Worm (Caenorhabditis elegans): ENCODE measurements around the gene srx-136.

srx-136 gene

DNA sequence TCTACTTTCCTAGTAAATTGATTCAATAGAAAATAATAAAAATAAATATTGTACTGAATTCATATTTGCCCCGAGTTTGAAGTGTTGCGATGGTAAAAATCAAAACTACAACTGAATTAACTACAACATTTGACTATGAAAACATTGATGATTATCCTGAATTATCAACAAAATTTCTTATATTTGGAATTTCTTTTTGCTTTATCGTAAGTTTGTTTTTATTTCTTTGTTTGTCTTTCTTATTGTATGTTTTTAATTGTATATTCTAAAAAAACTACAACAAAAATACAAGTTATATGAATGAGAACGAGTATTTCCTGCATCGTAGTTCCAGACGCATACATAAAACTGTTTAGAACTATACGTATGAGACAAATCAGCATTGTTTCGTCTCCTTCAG lies 20.1 kb upstream of the srx-136 start, which contains the start of gene srx-128:
Gene srx-128 (plus strand): TSS at position 301 of the 400 bp plus-strand sequence.
- TF ChIP-seq nhr-28 (tag; optimal IDR thresholded peaks at IDR 0.05) (no peak), nhr-42 (GFP tag; IDR thresholded peaks at IDR 0.05) (no peak), F37D6.2 (tag; optimal IDR thresholded peaks at IDR 0.05) (no peak), daf-8 (GFP tag; IDR thresholded peaks at IDR 0.05) (no peak), ceh-28 (tag; optimal IDR thresholded peaks at IDR 0.05) (no peak), ceh-32 (tag; optimal IDR thresholded peaks at IDR 0.05; ENCODE audit: poor library complexity) (no peak)

DNA sequence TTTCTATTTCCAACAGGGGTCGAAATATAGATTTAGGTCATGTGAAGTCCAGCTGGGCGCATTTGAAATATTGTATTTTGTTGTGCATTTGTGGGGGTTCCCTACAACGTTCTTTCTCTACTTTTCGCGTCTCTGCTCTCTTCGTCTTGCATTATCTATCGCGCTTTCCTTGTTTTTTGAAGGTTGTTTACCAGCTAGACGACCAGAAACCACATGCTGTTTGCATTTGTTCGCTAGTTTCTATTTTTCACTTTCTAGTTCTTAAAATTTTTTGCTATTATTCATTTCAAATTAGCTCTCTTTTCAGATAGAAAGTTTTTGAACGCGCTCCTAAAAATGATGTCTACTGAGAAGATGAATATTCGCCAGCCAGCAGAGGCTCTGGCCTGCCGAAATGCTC lies 17.8 kb upstream of the srx-136 start, which contains the start of gene F55B12.10:
Gene F55B12.10 (plus strand): TSS at position 301 of the 400 bp plus-strand sequence.
- no peak for TF ChIP-seq jun-1 (tag; optimal IDR thresholded peaks at IDR 0.05)
- TF ChIP-seq nhr-76 (tag; optimal IDR thresholded peaks at IDR 0.05), result no peak
- no peak for TF ChIP-seq dve-1 (tag; optimal IDR thresholded peaks at IDR 0.05; ENCODE audit: insufficient read depth)
- TF ChIP-seq unc-62 (GFP tag; optimal IDR thresholded peaks at IDR 0.05 in 1 of 2), result peak in 1 of 2 experiments; percentile 35
- TF ChIP-seq unc-62 (tag; optimal IDR thresholded peaks at IDR 0.05), result no peak
- TF ChIP-seq nhr-28 (tag; optimal IDR thresholded peaks at IDR 0.05), result peak; percentile 10
- peak in 1 of 2 experiments; percentile 66 for TF ChIP-seq mdl-1 (tag; optimal IDR thresholded peaks at IDR 0.05)

DNA sequence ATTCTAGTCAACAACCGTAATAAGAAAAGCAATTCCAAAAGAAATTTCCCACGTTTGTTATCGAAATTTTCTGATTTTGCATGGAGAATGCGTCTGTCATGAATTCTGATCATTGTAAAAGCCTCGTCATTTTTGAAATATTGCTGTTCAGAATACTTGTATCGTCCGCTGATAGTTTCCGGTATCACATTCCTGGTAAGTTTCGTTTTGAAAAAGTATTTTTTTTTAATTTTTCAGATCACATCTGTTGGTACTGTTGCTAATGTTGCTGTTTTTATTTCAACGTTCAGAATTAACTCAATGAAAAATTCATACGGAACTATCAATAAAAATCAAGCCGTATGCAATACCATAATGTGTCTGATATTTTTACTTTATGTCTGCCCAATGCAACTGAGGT lies 16.3 kb upstream of the srx-136 start, which contains the start of gene srx-17:
Gene srx-17 (plus strand): TSS at position 301 of the 400 bp plus-strand sequence.
- TF ChIP-seq unc-39 (tag; optimal IDR thresholded peaks at IDR 0.05), result no peak
- no peak for TF ChIP-seq jun-1 (tag; optimal IDR thresholded peaks at IDR 0.05)
- TF ChIP-seq pha-4 (GFP tag; IDR thresholded peaks at IDR 0.05), result no peak
- TF ChIP-seq pha-4 (tag; optimal IDR thresholded peaks at IDR 0.05), result no peak
- no peak for TF ChIP-seq nhr-25 (tag; optimal IDR thresholded peaks at IDR 0.05; ENCODE audit: borderline replicate concordance, insufficient read depth)

DNA sequence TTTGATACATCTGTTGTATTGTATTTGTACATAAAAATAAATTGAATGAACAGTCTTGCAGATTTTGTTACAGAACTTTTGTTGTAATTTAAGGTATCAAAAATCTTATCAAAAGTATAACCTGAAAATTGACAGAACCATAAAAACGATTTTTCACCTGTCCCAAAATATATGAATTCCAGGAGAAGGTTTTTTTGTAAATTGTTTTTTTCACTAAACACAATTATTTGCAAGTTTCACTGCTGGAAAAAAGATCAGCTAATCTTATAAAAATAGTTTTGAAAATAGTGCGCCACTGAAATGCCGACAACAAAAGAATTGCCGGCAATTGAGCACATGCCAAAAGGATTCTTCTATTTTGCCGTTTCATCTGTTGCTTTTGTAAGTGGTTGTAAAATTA lies 14.1 kb upstream of the srx-136 start, which contains the start of gene srx-130:
Gene srx-130 (plus strand): TSS at position 301 of the 400 bp plus-strand sequence.
- TF ChIP-seq attf-4 (tag; optimal IDR thresholded peaks at IDR 0.05) (no peak), dpl-1 (GFP tag; optimal IDR thresholded peaks at IDR 0.05) (no peak), hlh-11 (tag; optimal IDR thresholded peaks at IDR 0.05) (no peak), pha-4 (GFP tag; IDR thresholded peaks at IDR 0.05) (no peak), pha-4 (tag; optimal IDR thresholded peaks at IDR 0.05) (no peak)

DNA sequence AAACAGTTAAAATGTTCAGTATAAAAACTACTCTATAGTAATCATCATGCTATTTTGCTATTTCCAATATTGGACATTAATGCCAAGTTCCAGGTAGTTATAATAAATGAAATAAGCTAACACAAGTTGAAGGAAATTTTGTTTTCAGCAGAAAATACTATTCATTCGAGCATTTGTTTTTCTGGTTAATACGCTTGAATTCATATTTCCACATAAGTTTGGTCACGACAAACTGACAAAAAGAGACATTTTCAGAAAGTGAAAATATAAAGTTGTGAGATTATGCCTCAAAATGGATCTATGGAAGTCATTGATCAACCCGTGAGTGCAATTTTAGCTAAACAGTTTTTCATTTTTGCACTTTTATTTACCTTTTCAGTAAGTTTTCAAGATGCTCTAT lies 12.1 kb upstream of the srx-136 start, which contains the start of gene srx-131:
Gene srx-131 (plus strand): TSS at position 301 of the 400 bp plus-strand sequence.
- TF ChIP-seq Y5F2A.4 (GFP tag; optimal IDR thresholded peaks at IDR 0.05) (no peak), attf-4 (tag; optimal IDR thresholded peaks at IDR 0.05) (no peak), nhr-237 (tag; optimal IDR thresholded peaks at IDR 0.05) (no peak), aha-1 (tag) (peak; percentile 33)

DNA sequence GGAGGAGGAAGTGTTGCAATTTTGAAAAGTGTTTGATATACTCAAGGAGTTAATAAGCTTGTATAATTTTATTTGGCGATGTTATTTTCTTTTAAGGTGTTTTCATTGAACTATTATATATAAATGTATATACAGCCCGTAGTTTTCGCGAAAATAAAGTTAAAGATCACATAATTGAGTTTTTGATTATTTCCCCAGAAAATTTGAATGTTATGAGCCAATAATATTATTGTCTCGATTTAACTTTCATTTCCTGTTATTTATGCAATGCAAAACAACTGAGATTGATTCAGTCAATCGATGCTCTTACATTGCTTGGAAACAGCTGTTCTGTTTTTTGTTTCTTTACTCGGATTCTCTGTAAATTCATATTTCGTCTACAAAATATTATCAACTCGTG lies 8.9 kb upstream of the srx-136 start, which contains the start of gene srx-133:
Gene srx-133 (plus strand): TSS at position 301 of the 400 bp plus-strand sequence.
- TF ChIP-seq aha-1 (tag) (peak; percentile 48), vab-7 (GFP tag; IDR thresholded peaks at IDR 0.05) (no peak)

DNA sequence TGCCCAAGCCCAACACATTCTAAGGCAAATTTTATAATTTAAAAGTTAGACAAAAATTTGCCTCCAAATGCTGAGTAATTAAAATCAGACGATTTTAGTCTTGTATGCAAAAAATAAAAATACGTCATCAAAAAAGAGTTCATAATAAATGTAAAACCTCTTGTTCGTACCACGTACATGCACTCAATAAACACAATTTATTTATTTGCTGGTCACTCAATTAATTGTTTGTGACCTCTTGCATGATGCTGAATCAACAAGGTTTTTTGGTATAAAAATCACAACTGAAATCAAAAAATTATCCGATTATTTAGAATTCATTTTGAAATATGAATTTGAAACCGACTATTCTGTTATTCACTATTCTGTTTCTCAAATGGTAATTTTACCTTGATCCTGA lies 7.1 kb upstream of the srx-136 start, which contains the start of gene hpx-2:
Gene hpx-2 (plus strand): TSS at position 301 of the 400 bp plus-strand sequence.
- TF ChIP-seq madf-9 (GFP tag; conservative IDR thresholded peaks at IDR 0.05), result no peak

DNA sequence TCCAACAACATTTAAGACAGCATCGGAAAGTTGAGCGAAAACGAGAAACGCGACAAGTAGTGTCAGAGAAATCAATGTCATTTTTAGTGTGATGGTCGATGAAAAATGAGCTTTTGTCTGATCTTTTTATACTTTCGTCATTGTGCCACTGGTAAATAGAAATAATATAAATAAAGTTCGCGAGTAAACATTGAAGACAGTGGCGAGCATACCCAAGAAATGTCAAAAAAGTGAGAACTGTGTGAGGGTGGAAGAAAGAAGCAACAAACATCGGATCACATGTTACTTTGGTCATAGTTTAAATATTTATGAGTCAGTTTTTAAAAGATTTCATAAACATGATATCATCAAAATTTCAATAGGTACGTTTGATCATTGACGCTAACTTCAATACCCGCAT lies 2.9 kb upstream of the srx-136 start, which contains the start of gene ttr-21:
Gene ttr-21 (minus strand): TSS at position 100 of the 400 bp plus-strand sequence.
- TF ChIP-seq T20F7.1 (GFP tag; optimal IDR thresholded peaks at IDR 0.05) (no peak), pha-4 (GFP tag; IDR thresholded peaks at IDR 0.05) (no peak), pha-4 (tag; optimal IDR thresholded peaks at IDR 0.05) (no peak), zfp-2 (tag; optimal IDR thresholded peaks at IDR 0.05) (no peak), mep-1 (tag; optimal IDR thresholded peaks at IDR 0.05) (no peak), lin-39 (tag; optimal IDR thresholded peaks at IDR 0.05) (no peak), php-3 (GFP tag; IDR thresholded peaks at IDR 0.05) (no peak), arid-1 (GFP tag; conservative IDR thresholded peaks at IDR 0.05) (no peak), ztf-7 (tag; optimal IDR thresholded peaks at IDR 0.05) (no peak), egl-43 (GFP tag; IDR thresholded peaks at IDR 0.05) (no peak), hlh-30 (tag; optimal IDR thresholded peaks at IDR 0.05; ENCODE audit: insufficient read depth) (no peak), vab-7 (GFP tag; IDR thresholded peaks at IDR 0.05) (no peak), skn-1 (tag; optimal IDR thresholded peaks at IDR 0.05) (no peak), ceh-62 (tag; optimal IDR thresholded peaks at IDR 0.05) (no peak)
